Fruit fly (Drosophila melanogaster) S2 (cell line): Measurements from ENCODE around the gene CG4830.

Experiments used
- CG8478 ChIP-seq: fragments of >200 bp; optimal IDR thresholded peaks from 2 replicates; lab custom pipeline; 2018
- CTCF ChIP-seq, 2 experiments: fragments of >200 bp; optimal IDR thresholded peaks; 2 replicates each; lab custom pipeline; 2018

DNA sequence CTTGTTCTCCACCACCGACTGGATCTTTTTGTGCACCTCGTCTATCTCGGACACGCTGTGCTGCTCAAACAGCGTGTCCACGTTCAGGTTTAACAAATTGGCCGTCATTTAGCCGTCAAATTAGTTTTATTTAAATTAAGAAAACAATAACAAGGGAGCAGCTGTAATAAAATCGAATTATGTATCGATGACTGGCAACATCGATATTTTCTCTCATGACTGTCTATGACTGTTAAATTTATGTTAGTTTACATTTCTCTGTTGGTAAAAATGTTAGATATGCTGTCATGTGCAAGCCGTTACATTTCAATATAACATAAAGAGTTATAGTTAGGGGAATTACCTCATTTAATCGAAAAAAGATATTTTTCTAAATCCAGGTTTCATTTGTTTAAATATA, 9.3 kb upstream of the CG4830 start, which contains the start of gene Cog1:
- no peak for TF ChIP-seq CG8478
- no peak for TF ChIP-seq CTCF (optimal IDR thresholded peaks at IDR 0.05; lab: Kevin White, UChicago)
